5 worm cellular contexts compared by ENCODE assay signal in genomic region chrII:13149965-13150364, ce11.
TF ChIP-seq lines count a peak whose summit lies in the region.

No protein-coding gene starts in this region.

TF ChIP-seq in whole organism, L1 larva, 84 proteins besides CTCF, POLR2A, EP300 and RAD21:
- peak in 2 of 6 experiments; percentile 78 to 91 for TF ChIP-seq elt-3 (tag; optimal IDR thresholded peaks at IDR 0.05; lab: Kevin White, UChicago)
- peak; percentile 18 for TF ChIP-seq snu-23 (GFP tag; optimal IDR thresholded peaks at IDR 0.05; lab: Kevin White, UChicago)
- TF ChIP-seq dpl-1 (GFP tag; optimal IDR thresholded peaks at IDR 0.05; lab: Kevin White, UChicago) = peak in 1 of 3 experiments; percentile 4
- TF ChIP-seq sptf-1 (tag; optimal IDR thresholded peaks at IDR 0.05; lab: Kevin White, UChicago) = no peak
- 0 out of 2 replicates have a peak, but pooled peaks have one; percentile 18 for TF ChIP-seq nhr-19 (GFP tag; conservative IDR thresholded peaks at IDR 0.05; lab: Robert Waterston, UW)
- TF ChIP-seq lsy-2 (tag; optimal IDR thresholded peaks at IDR 0.05; lab: Kevin White, UChicago) = peak in 1 of 2 experiments; percentile 10
- TF ChIP-seq nhr-85 (tag; lab: Kevin White, UChicago) = peak; percentile 6
- no peak for TF ChIP-seq mdl-1 (tag; optimal IDR thresholded peaks at IDR 0.05; lab: Kevin White, UChicago)
- no peak for TF ChIP-seq vab-15 (tag; optimal IDR thresholded peaks at IDR 0.05; lab: Kevin White, UChicago)
- peak; percentile 88 for TF ChIP-seq blmp-1 (tag; optimal IDR thresholded peaks at IDR 0.05; lab: Kevin White, UChicago)
- peak; percentile 8 for TF ChIP-seq tbx-2 (tag; optimal IDR thresholded peaks at IDR 0.05; lab: Kevin White, UChicago)
- TF ChIP-seq efl-1 (optimal IDR thresholded peaks at IDR 0.05; lab: Kevin White, UChicago) = no peak
- peak in 1 of 2 experiments; percentile 43 for TF ChIP-seq efl-1 (GFP tag; optimal IDR thresholded peaks at IDR 0.05 in 1 of 2; lab: Kevin White, UChicago)
- peak; percentile 12 for TF ChIP-seq nhr-20 (tag; optimal IDR thresholded peaks at IDR 0.05; lab: Kevin White, UChicago)

TF ChIP-seq in whole organism, L2 larva, 48 proteins besides CTCF, POLR2A, EP300 and RAD21:
- TF ChIP-seq sma-9 (GFP tag; optimal IDR thresholded peaks at IDR 0.05; lab: Kevin White, UChicago) (peak; percentile 65), sma-9 (tag; optimal IDR thresholded peaks at IDR 0.05; lab: Kevin White, UChicago) (no peak), nhr-21 (tag; optimal IDR thresholded peaks at IDR 0.05; lab: Kevin White, UChicago) (peak; percentile 55), sma-3 (GFP tag; optimal IDR thresholded peaks at IDR 0.05; lab: Kevin White, UChicago) (peak; percentile 5), blmp-1 (tag; optimal IDR thresholded peaks at IDR 0.05; lab: Kevin White, UChicago; ENCODE audit: insufficient read depth) (peak; percentile 73), ceh-82 (tag; optimal IDR thresholded peaks at IDR 0.05; lab: Kevin White, UChicago) (no peak)

TF ChIP-seq in whole organism, L3 larva, 47 proteins besides CTCF, POLR2A, EP300 and RAD21 (continues in another document):
- TF ChIP-seq elt-1 (tag; optimal IDR thresholded peaks at IDR 0.05; lab: Kevin White, UChicago) (no peak), nfya-1 (tag; optimal IDR thresholded peaks at IDR 0.05; lab: Kevin White, UChicago; ENCODE audit: insufficient read depth) (no peak), tbx-2 (tag; optimal IDR thresholded peaks at IDR 0.05; lab: Kevin White, UChicago) (no peak), unc-62 (GFP tag; optimal IDR thresholded peaks at IDR 0.05; lab: Kevin White, UChicago) (peak; percentile 7), nhr-77 (tag; optimal IDR thresholded peaks at IDR 0.05; lab: Kevin White, UChicago) (no peak), nhr-67 (tag; optimal IDR thresholded peaks at IDR 0.05; lab: Kevin White, UChicago) (no peak), unc-39 (tag; optimal IDR thresholded peaks at IDR 0.05; lab: Kevin White, UChicago) (no peak), zag-1 (tag; optimal IDR thresholded peaks at IDR 0.05; lab: Kevin White, UChicago) (no peak), lsy-12 (tag; optimal IDR thresholded peaks at IDR 0.05; lab: Kevin White, UChicago) (no peak), daf-12 (tag; optimal IDR thresholded peaks at IDR 0.05; lab: Kevin White, UChicago) (no peak), ztf-4 (tag; optimal IDR thresholded peaks at IDR 0.05; lab: Kevin White, UChicago) (no peak), pqm-1 (tag; optimal IDR thresholded peaks at IDR 0.05; lab: Kevin White, UChicago) (no peak), elt-3 (tag; optimal IDR thresholded peaks at IDR 0.05; lab: Kevin White, UChicago) (peak in 1 of 3 experiments; percentile 23), R02D3.7 (tag; optimal IDR thresholded peaks at IDR 0.05; lab: Kevin White, UChicago) (no peak), nhr-12 (tag; optimal IDR thresholded peaks at IDR 0.05; lab: Kevin White, UChicago) (no peak), nhr-11 (tag; optimal IDR thresholded peaks at IDR 0.05; lab: Kevin White, UChicago) (no peak), pha-4 (tag; optimal IDR thresholded peaks at IDR 0.05; lab: Kevin White, UChicago) (no peak), nhr-43 (tag; optimal IDR thresholded peaks at IDR 0.05; lab: Kevin White, UChicago; ENCODE audit: poor library complexity, severe bottlenecking) (peak; percentile 83), jun-1 (tag; optimal IDR thresholded peaks at IDR 0.05; lab: Kevin White, UChicago) (peak; percentile 8), nhr-76 (tag; optimal IDR thresholded peaks at IDR 0.05; lab: Kevin White, UChicago) (no peak), mml-1 (tag; optimal IDR thresholded peaks at IDR 0.05; lab: Kevin White, UChicago) (no peak), ama-1 (optimal IDR thresholded peaks at IDR 0.05; lab: Kevin White, UChicago) (no peak), egl-5 (tag; optimal IDR thresholded peaks at IDR 0.05; lab: Kevin White, UChicago) (no peak), eor-1 (tag; optimal IDR thresholded peaks at IDR 0.05; lab: Kevin White, UChicago) (no peak), aly-2 (tag; optimal IDR thresholded peaks at IDR 0.05; lab: Kevin White, UChicago) (no peak), fos-1 (tag; optimal IDR thresholded peaks at IDR 0.05; lab: Kevin White, UChicago) (no peak)

TF ChIP-seq in whole organism, L4 larva, 104 proteins besides CTCF, POLR2A, EP300 and RAD21:
- peak; percentile 84 for TF ChIP-seq aha-1 (tag; lab: Kevin White, UChicago)
- no peak for TF ChIP-seq skn-1 (tag; optimal IDR thresholded peaks at IDR 0.05; lab: Kevin White, UChicago)
- TF ChIP-seq nhr-77 (tag; optimal IDR thresholded peaks at IDR 0.05; lab: Kevin White, UChicago) = no peak
- TF ChIP-seq tra-1 (GFP tag; IDR thresholded peaks at IDR 0.05; lab: Robert Waterston, UW) = no peak
- no peak for TF ChIP-seq ztf-11 (tag; optimal IDR thresholded peaks at IDR 0.05; lab: Kevin White, UChicago)
- TF ChIP-seq mxl-3 (GFP tag; optimal IDR thresholded peaks at IDR 0.05; lab: Kevin White, UChicago) = peak; percentile 12
- TF ChIP-seq lin-38 (GFP tag; IDR thresholded peaks at IDR 0.05; lab: Robert Waterston, UW) = no peak
- TF ChIP-seq daf-19 (GFP tag; conservative IDR thresholded peaks at IDR 0.05; lab: Robert Waterston, UW) = no peak
- no peak for TF ChIP-seq ZK337.2 (GFP tag; IDR thresholded peaks at IDR 0.05; lab: Robert Waterston, UW)
- peak; percentile 29 for TF ChIP-seq hlh-11 (tag; optimal IDR thresholded peaks at IDR 0.05; lab: Kevin White, UChicago)
- TF ChIP-seq nhr-28 (tag; optimal IDR thresholded peaks at IDR 0.05; lab: Kevin White, UChicago) = peak; percentile 80
- TF ChIP-seq nhr-76 (tag; optimal IDR thresholded peaks at IDR 0.05; lab: Kevin White, UChicago) = no peak
- TF ChIP-seq nhr-237 (tag; optimal IDR thresholded peaks at IDR 0.05; lab: Kevin White, UChicago) = no peak
- TF ChIP-seq nhr-42 (GFP tag; IDR thresholded peaks at IDR 0.05; lab: Robert Waterston, UW) = no peak
- no peak for TF ChIP-seq pqm-1 (tag; optimal IDR thresholded peaks at IDR 0.05; lab: Kevin White, UChicago)
- TF ChIP-seq unc-62 (GFP tag; optimal IDR thresholded peaks at IDR 0.05 in 1 of 2; lab: Kevin White, UChicago) = peak in 1 of 2 experiments; percentile 80
- TF ChIP-seq unc-62 (tag; optimal IDR thresholded peaks at IDR 0.05; lab: Kevin White, UChicago) = no peak
- TF ChIP-seq mep-1 (tag; optimal IDR thresholded peaks at IDR 0.05; lab: Kevin White, UChicago) = no peak
- TF ChIP-seq dmd-6 (GFP tag; IDR thresholded peaks at IDR 0.05; lab: Robert Waterston, UW) = 0 out of 2 replicates have a peak, but pooled peaks have one; percentile 18
- TF ChIP-seq hlh-30 (tag; optimal IDR thresholded peaks at IDR 0.05; lab: Kevin White, UChicago; ENCODE audit: insufficient read depth) = peak; percentile 16
- no peak for TF ChIP-seq arid-1 (GFP tag; conservative IDR thresholded peaks at IDR 0.05; lab: Robert Waterston, UW)
- no peak for TF ChIP-seq lin-29 (GFP tag; IDR thresholded peaks at IDR 0.05; lab: Robert Waterston, UW)
- TF ChIP-seq spr-3 (GFP tag; optimal IDR thresholded peaks at IDR 0.05; lab: Kevin White, UChicago) = no peak
- TF ChIP-seq ceh-32 (tag; optimal IDR thresholded peaks at IDR 0.05; lab: Kevin White, UChicago; ENCODE audit: poor library complexity) = no peak
- TF ChIP-seq Y105C5A.15 (GFP tag; IDR thresholded peaks at IDR 0.05; lab: Robert Waterston, UW) = no peak
- no peak for TF ChIP-seq nhr-41 (GFP tag; IDR thresholded peaks at IDR 0.05; lab: Robert Waterston, UW)

TF ChIP-seq in whole organism, young adult, 124 proteins besides CTCF, POLR2A, EP300 and RAD21:
- no peak for TF ChIP-seq K12H6.12 (tag; optimal IDR thresholded peaks at IDR 0.05; lab: Kevin White, UChicago)
- TF ChIP-seq ztf-26 (tag; optimal IDR thresholded peaks at IDR 0.05; lab: Kevin White, UChicago) = peak; percentile 30
- TF ChIP-seq xnd-1 (tag; optimal IDR thresholded peaks at IDR 0.05; lab: Kevin White, UChicago) = no peak
TF ChIP-seq in whole organism, young adult: peak in this region for 1.
